Worm (Caenorhabditis elegans): ENCODE results near the gene ceh-31.

- TF ChIP-seq daf-8 (GFP tag; IDR thresholded peaks at IDR 0.05) (no peak), lin-39 (tag; optimal IDR thresholded peaks at IDR 0.05) (no peak), nhr-102 (tag; optimal IDR thresholded peaks at IDR 0.05) (no peak), R02D3.7 (tag; optimal IDR thresholded peaks at IDR 0.05) (no peak), hlh-11 (tag; optimal IDR thresholded peaks at IDR 0.05) (no peak), nhr-42 (GFP tag; IDR thresholded peaks at IDR 0.05) (no peak), tag-97 (GFP tag; IDR thresholded peaks at IDR 0.05) (no peak), ztf-11 (tag; optimal IDR thresholded peaks at IDR 0.05) (no peak), lir-3 (tag; optimal IDR thresholded peaks at IDR 0.05) (no peak)
Measured at ce11 chrX:3056098-3056497, 14.1 kb downstream of the ceh-31 start.
